Worm (Caenorhabditis elegans): Measurements from ENCODE around the gene C18G1.8.
A peak's percentile ranks its signal among the peaks of the same experiment; 100 is the strongest.

- no peak for TF ChIP-seq ama-1 (optimal IDR thresholded peaks at IDR 0.05)
- TF ChIP-seq ets-7 (tag; optimal IDR thresholded peaks at IDR 0.05): peak; percentile 61
- TF ChIP-seq aly-1 (tag; optimal IDR thresholded peaks at IDR 0.05): peak; percentile 65
- peak; percentile 15 for TF ChIP-seq tra-4 (tag; optimal IDR thresholded peaks at IDR 0.05)
- TF ChIP-seq hnd-1 (tag; optimal IDR thresholded peaks at IDR 0.05): peak; percentile 75
- TF ChIP-seq tbx-37 (GFP tag; conservative IDR thresholded peaks at IDR 0.05): peak; percentile 82
- TF ChIP-seq flt-1 (GFP tag; IDR thresholded peaks at IDR 0.05): peak; percentile 74
- TF ChIP-seq sea-1 (GFP tag; conservative IDR thresholded peaks at IDR 0.05): peak; percentile 74; the same call in 1 of the 2 replicates
- TF ChIP-seq scrt-1 (GFP tag; IDR thresholded peaks at IDR 0.05): peak; percentile 85
- peak; percentile 81 for TF ChIP-seq ceh-36 (tag; optimal IDR thresholded peaks at IDR 0.05)
- peak; percentile 90 for TF ChIP-seq pes-1 (GFP tag; IDR thresholded peaks at IDR 0.05)
- TF ChIP-seq B0310.2 (tag; optimal IDR thresholded peaks at IDR 0.05): peak; percentile 65
Observed at ce11 chrV:4731154-4731961, 35.0 kb downstream of the C18G1.8 start, which contains the start of gene F39G3.3.
